Fruit fly (Drosophila melanogaster): ENCODE measurements around the gene snz.
A peak's percentile ranks its signal among the peaks of the same experiment; 100 is the strongest.

Gene snz

dm6 chrX:7908239-7909068 lies 3.4 kb upstream of the snz start, which contains the start of the genes dpr14 and spidey:
Gene dpr14 (minus strand): TSS chrX:7908286.
Gene spidey (plus strand): TSS chrX:7908931.
- TF ChIP-seq rgr (GFP tag; optimal IDR thresholded peaks at IDR 0.05) (peak; percentile 79), Hr83 (GFP tag; optimal IDR thresholded peaks at IDR 0.05; ENCODE audit: poor library complexity, severe bottlenecking) (no peak), psq (GFP tag; optimal IDR thresholded peaks at IDR 0.05) (peak; percentile 64), foxo (GFP tag; optimal IDR thresholded peaks at IDR 0.05) (peak in 1 of 2 experiments; percentile 79), Dfd (GFP tag; optimal IDR thresholded peaks at IDR 0.05) (no peak), N (GFP tag; optimal IDR thresholded peaks at IDR 0.05) (no peak), lola (GFP tag; optimal IDR thresholded peaks at IDR 0.05) (no peak), sage (GFP tag; optimal IDR thresholded peaks at IDR 0.05) (no peak), CG9705 (GFP tag; optimal IDR thresholded peaks at IDR 0.05) (peak; percentile 65), tai (GFP tag; optimal IDR thresholded peaks at IDR 0.05) (no peak), Dif (GFP tag; optimal IDR thresholded peaks at IDR 0.05; ENCODE audit: partially characterized antibody) (peak; percentile 36), Jra (GFP tag; optimal IDR thresholded peaks at IDR 0.05) (peak; percentile 39), Mio (GFP tag; optimal IDR thresholded peaks at IDR 0.05) (peak; percentile 22), Myc (optimal IDR thresholded peaks at IDR 0.05) (no peak), fru (GFP tag; optimal IDR thresholded peaks at IDR 0.05) (peak; percentile 86), br (GFP tag; optimal IDR thresholded peaks at IDR 0.05) (peak; percentile 77), dsf (GFP tag; optimal IDR thresholded peaks at IDR 0.05; ENCODE audit: borderline replicate concordance) (no peak), Abd-B (GFP tag; optimal IDR thresholded peaks at IDR 0.05) (no peak), jim (GFP tag; optimal IDR thresholded peaks at IDR 0.05) (no peak), brk (GFP tag; optimal IDR thresholded peaks at IDR 0.05) (no peak), CG32264 (GFP tag; optimal IDR thresholded peaks at IDR 0.05) (peak; percentile 39), usp (GFP tag; optimal IDR thresholded peaks at IDR 0.05) (no peak), GATAd (GFP tag; optimal IDR thresholded peaks at IDR 0.05) (no peak), HLH106 (tag; optimal IDR thresholded peaks at IDR 0.05) (peak; percentile 83), CrebA (GFP tag; optimal IDR thresholded peaks at IDR 0.05; ENCODE audit: borderline replicate concordance) (no peak), OdsH (GFP tag; optimal IDR thresholded peaks at IDR 0.05) (peak; percentile 71), ey (GFP tag; optimal IDR thresholded peaks at IDR 0.05) (peak; percentile 83), sv (GFP tag; optimal IDR thresholded peaks at IDR 0.05) (peak; percentile 80), pan (optimal IDR thresholded peaks at IDR 0.05) (no peak), h (GFP tag; optimal IDR thresholded peaks at IDR 0.05) (peak; percentile 85), Rel (GFP tag; optimal IDR thresholded peaks at IDR 0.05) (no peak), Rel (tag; optimal IDR thresholded peaks at IDR 0.05) (peak; percentile 82), Sp1 (GFP tag; optimal IDR thresholded peaks at IDR 0.05) (peak; percentile 81), dmrt93B (GFP tag; optimal IDR thresholded peaks at IDR 0.05) (peak; percentile 62), Vsx2 (GFP tag; optimal IDR thresholded peaks at IDR 0.05; ENCODE audit: partially characterized antibody) (peak; percentile 65), woc (GFP tag; optimal IDR thresholded peaks at IDR 0.05) (peak; percentile 71), dl (GFP tag; optimal IDR thresholded peaks at IDR 0.05; ENCODE audit: insufficient read depth in 1 of 2, partially characterized antibody in 2 of 2) (no peak), Hr78 (GFP tag; optimal IDR thresholded peaks at IDR 0.05) (no peak), Hnf4 (GFP tag; optimal IDR thresholded peaks at IDR 0.05) (peak; percentile 70)

dm6 chrX:7909069-7909389 lies 2.9 kb upstream of the snz start:
- TF ChIP-seq Jra (GFP tag; optimal IDR thresholded peaks at IDR 0.05) (no peak), CG9705 (GFP tag; optimal IDR thresholded peaks at IDR 0.05) (no peak), Hnf4 (GFP tag; optimal IDR thresholded peaks at IDR 0.05) (no peak), jim (GFP tag; optimal IDR thresholded peaks at IDR 0.05) (no peak), Vsx2 (GFP tag; optimal IDR thresholded peaks at IDR 0.05; ENCODE audit: partially characterized antibody) (no peak), psq (GFP tag; optimal IDR thresholded peaks at IDR 0.05) (no peak), Mio (GFP tag; optimal IDR thresholded peaks at IDR 0.05) (no peak), Sp1 (GFP tag; optimal IDR thresholded peaks at IDR 0.05) (no peak), CrebA (GFP tag; optimal IDR thresholded peaks at IDR 0.05; ENCODE audit: borderline replicate concordance) (no peak), GATAd (GFP tag; optimal IDR thresholded peaks at IDR 0.05) (no peak), pan (optimal IDR thresholded peaks at IDR 0.05) (no peak), rgr (GFP tag; optimal IDR thresholded peaks at IDR 0.05) (no peak), Dif (GFP tag; optimal IDR thresholded peaks at IDR 0.05; ENCODE audit: partially characterized antibody) (no peak), brk (GFP tag; optimal IDR thresholded peaks at IDR 0.05) (no peak)

All from whole organism, wandering third instar larva.